Fruit fly (Drosophila melanogaster): Measurements from ENCODE around the gene Dip-C.

Dip-C gene

dm6 chr3R:12369135-12369792 is 44.3 kb downstream of the Dip-C start, which contains the start of gene GstD1 (continued):
- TF ChIP-seq Antp (GFP tag; optimal IDR thresholded peaks at IDR 0.05) (peak; percentile 21), CG17186 (GFP tag; optimal IDR thresholded peaks at IDR 0.05) (no peak), CG8388 (GFP tag; optimal IDR thresholded peaks at IDR 0.05) (no peak), Atf6 (GFP tag; IDR thresholded peaks at IDR 0.05) (peak; percentile 43; the same call in 1 of the 2 replicates), CG8944 (GFP tag; optimal IDR thresholded peaks at IDR 0.05) (peak; percentile 23), al (GFP tag; IDR thresholded peaks at IDR 0.05) (no peak), CG1603 (tag; optimal IDR thresholded peaks at IDR 0.05) (peak; percentile 6), CG7357 (GFP tag; IDR thresholded peaks at IDR 0.05) (no peak), h (optimal IDR thresholded peaks at IDR 0.05) (no peak), CG4707 (GFP tag; optimal IDR thresholded peaks at IDR 0.05) (no peak), CG11696 (GFP tag; IDR thresholded peaks at IDR 0.05) (peak; percentile 79), jing (GFP tag; optimal IDR thresholded peaks at IDR 0.05) (no peak), cato (GFP tag; optimal IDR thresholded peaks at IDR 0.05; ENCODE audit: borderline replicate concordance) (no peak), CG17829 (tag; optimal IDR thresholded peaks at IDR 0.05) (no peak), Aef1 (GFP tag; IDR thresholded peaks at IDR 0.05) (peak; percentile 71; the same call in 2 of the 3 replicates), CG4360 (GFP tag; IDR thresholded peaks at IDR 0.05) (no peak), nmo (GFP tag; optimal IDR thresholded peaks at IDR 0.05) (peak; percentile 54), CG11723 (GFP tag; optimal IDR thresholded peaks at IDR 0.05) (no peak), CG1832 (GFP tag; optimal IDR thresholded peaks at IDR 0.05) (no peak), croc (GFP tag; conservative IDR thresholded peaks at IDR 0.05) (no peak), Dip2 (GFP tag; IDR thresholded peaks at IDR 0.05) (no peak), dmrt11E (tag; optimal IDR thresholded peaks at IDR 0.05) (no peak), NK7.1 (GFP tag; optimal IDR thresholded peaks at IDR 0.05) (peak; percentile 33), Hr51 (GFP tag; optimal IDR thresholded peaks at IDR 0.05) (peak in 1 of 2 experiments; percentile 41), chn (GFP tag; optimal IDR thresholded peaks at IDR 0.05) (peak; percentile 30), slp2 (GFP tag; optimal IDR thresholded peaks at IDR 0.05) (peak; percentile 39), Ravus (GFP tag; IDR thresholded peaks at IDR 0.05) (no peak), Eip74EF (GFP tag; optimal IDR thresholded peaks at IDR 0.05) (peak in 1 of 2 experiments; percentile 9), sob (GFP tag; IDR thresholded peaks at IDR 0.05) (no peak), NC2β (GFP tag; optimal IDR thresholded peaks at IDR 0.05) (peak; percentile 38), CG6765 (GFP tag; optimal IDR thresholded peaks at IDR 0.05) (peak; percentile 37), Kr (GFP tag; optimal IDR thresholded peaks at IDR 0.05) (no peak), Blimp-1 (GFP tag; optimal IDR thresholded peaks at IDR 0.05) (peak; percentile 23), CG2199 (GFP tag; IDR thresholded peaks at IDR 0.05) (peak; percentile 90; the same call in 2 of the 3 replicates), CG1647 (GFP tag; optimal IDR thresholded peaks at IDR 0.05) (peak; percentile 36), CG1792 (GFP tag; optimal IDR thresholded peaks at IDR 0.05) (no peak), Dad (GFP tag; optimal IDR thresholded peaks at IDR 0.05) (no peak), CG8478 (optimal IDR thresholded peaks at IDR 0.05) (no peak), sd (tag; optimal IDR thresholded peaks at IDR 0.05) (peak; percentile 96), CG1024 (GFP tag; IDR thresholded peaks at IDR 0.05) (no peak), CG12155 (GFP tag; optimal IDR thresholded peaks at IDR 0.05) (peak; percentile 42), oc (tag; optimal IDR thresholded peaks at IDR 0.05) (no peak), Camta (GFP tag; optimal IDR thresholded peaks at IDR 0.05) (no peak), CG30403 (GFP tag; optimal IDR thresholded peaks at IDR 0.05) (peak; percentile 54), twi (tag; optimal IDR thresholded peaks at IDR 0.05) (no peak), Hsf (GFP tag; optimal IDR thresholded peaks at IDR 0.05) (no peak), CG14860 (GFP tag; IDR thresholded peaks at IDR 0.05; ENCODE audit: partially characterized antibody) (no peak), Dbx (GFP tag; IDR thresholded peaks at IDR 0.05) (peak; percentile 69; the same call in 2 of the 3 replicates), HLHmδ (GFP tag; optimal IDR thresholded peaks at IDR 0.05) (no peak), ind (GFP tag; optimal IDR thresholded peaks at IDR 0.05) (peak; percentile 63), Usf (GFP tag; optimal IDR thresholded peaks at IDR 0.05) (peak; percentile 14)
